Fruit fly (Drosophila melanogaster) whole organism, embryonic: Measurements from ENCODE around the gene Cp18.
A peak's percentile ranks its signal among the peaks of the same experiment; 100 is the strongest.

ENCODE experiments used
- ATbp ChIP-seq: fragments of 200-800 bp; sonication (Bioruptor generic); optimal IDR thresholded peaks from 2 replicates; lab custom pipeline; 2017; ENCODE audit warnings: missing biosample characterization, mild to moderate bottlenecking, missing genetic modification characterization, missing genetic modification reagents
- Awh ChIP-seq: fragments of 200-800 bp; sonication (Bioruptor generic); IDR thresholded peaks from 2 replicates; pipeline ENCODE4, ENCODE4 v1.3.6; 2022; ENCODE audit warnings: missing biosample characterization, missing genetic modification characterization
- CG10543 ChIP-seq: fragments of 200-800 bp; sonication (Bioruptor generic); optimal IDR thresholded peaks from 3 replicates; lab custom pipeline; 2017; ENCODE audit warnings: missing biosample characterization, mild to moderate bottlenecking, missing genetic modification characterization, moderate library complexity
- CG12155 ChIP-seq: fragments of 200-800 bp; sonication (Bioruptor generic); optimal IDR thresholded peaks from 3 replicates; lab custom pipeline; 2016; ENCODE audit warnings: missing biosample characterization, missing genetic modification characterization
- CG13287 ChIP-seq: fragments of 200-800 bp; sonication (Bioruptor generic); IDR thresholded peaks from 2 replicates; pipeline ENCODE4 v1.3.6; 2022; ENCODE audit warnings: missing biosample characterization, missing genetic modification characterization; ENCODE audit not compliant: partially characterized antibody
- CG17612 ChIP-seq: fragments of 200-800 bp; sonication (Bioruptor generic); IDR thresholded peaks from 2 replicates; pipeline ENCODE4 v1.3.6; 2022; ENCODE audit warnings: missing biosample characterization, missing genetic modification characterization
- CG2678 ChIP-seq: fragments of 200-800 bp; sonication (Bioruptor generic); optimal IDR thresholded peaks from 3 replicates; lab custom pipeline; 2019; ENCODE audit warnings: missing biosample characterization, mild to moderate bottlenecking, missing genetic modification characterization, moderate library complexity
- CG2712 ChIP-seq: fragments of 200-800 bp; optimal IDR thresholded peaks from 3 replicates; lab custom pipeline; 2019; ENCODE audit warnings: missing biosample characterization, mild to moderate bottlenecking, missing genetic modification characterization, moderate library complexity
- CG31441 ChIP-seq: fragments of 200-800 bp; sonication (Bioruptor generic); IDR thresholded peaks from 2 replicates; pipeline ENCODE4 v1.3.6; 2022; ENCODE audit warnings: missing biosample characterization, missing genetic modification characterization
- CG4328 ChIP-seq: fragments of 200-800 bp; sonication (Bioruptor generic); optimal IDR thresholded peaks from 3 replicates; lab custom pipeline; 2017; ENCODE audit warnings: missing biosample characterization, missing genetic modification reagents, missing genetic modification characterization
- CG8924 ChIP-seq: fragments of 200-800 bp; optimal IDR thresholded peaks from 3 replicates; lab custom pipeline; 2019; ENCODE audit warnings: missing biosample characterization, mild to moderate bottlenecking, missing genetic modification characterization, moderate library complexity
- CG9609 ChIP-seq: fragments of 200-800 bp; sonication (Bioruptor generic); optimal IDR thresholded peaks from 3 replicates; lab custom pipeline; 2016; ENCODE audit warnings: missing biosample characterization, missing genetic modification characterization
- D19A ChIP-seq: fragments of 200-800 bp; optimal IDR thresholded peaks from 3 replicates; lab custom pipeline; 2019; ENCODE audit warnings: missing biosample characterization, mild to moderate bottlenecking, missing genetic modification characterization, moderate library complexity
- Deaf1 ChIP-seq: fragments of 200-800 bp; optimal IDR thresholded peaks from 3 replicates; lab custom pipeline; 2019; ENCODE audit warnings: missing biosample characterization, mild to moderate bottlenecking, missing genetic modification characterization, moderate library complexity
- Eip74EF ChIP-seq, 2 experiments: fragments of 200-800 bp in 1 of 2; fragments of >200 bp in 1 of 2; sonication (Bioruptor generic) in 1 of 2; optimal IDR thresholded peaks; 2 replicates each; lab custom pipeline; 2017 to 2019; ENCODE audit warnings: missing biosample characterization in 2 of 2, missing genetic modification characterization in 2 of 2, mild to moderate bottlenecking in 1 of 2, moderate library complexity in 1 of 2
- Hr51 ChIP-seq, 2 experiments: fragments of 200-800 bp; sonication (Bioruptor generic); optimal IDR thresholded peaks; 2 replicates in 1 of 2; 3 replicates in 1 of 2; lab custom pipeline; 2016 to 2018; ENCODE audit warnings: missing biosample characterization in 2 of 2, missing genetic modification characterization in 2 of 2, mild to moderate bottlenecking in 1 of 2, moderate library complexity in 1 of 2
- Hr78 ChIP-seq, 2 experiments: fragments of 200-800 bp in 1 of 2; fragments of >200 bp in 1 of 2; sonication (Bioruptor generic) in 1 of 2; optimal IDR thresholded peaks; 2 replicates each; lab custom pipeline; 2017 to 2019; ENCODE audit warnings: missing biosample characterization in 2 of 2, missing genetic modification characterization in 2 of 2, mild to moderate bottlenecking in 1 of 2, moderate library complexity in 1 of 2
- Med ChIP-seq: fragments of 200-800 bp; sonication (Bioruptor generic); peaks from one replicate; lab custom pipeline; 2016; ENCODE audit warnings: missing biosample characterization, missing genetic modification characterization, mild to moderate bottlenecking, inconsistent platforms, moderate library complexity
- Pdp1 ChIP-seq, 2 experiments: fragments of 200-800 bp; sonication (Bioruptor generic); optimal IDR thresholded peaks; 3 replicates each; lab custom pipeline; 2016; ENCODE audit warnings: missing biosample characterization in 2 of 2, missing genetic modification characterization in 2 of 2, mild to moderate bottlenecking in 1 of 2, moderate library complexity in 1 of 2
- Poxn ChIP-seq: fragments of 200-800 bp; sonication (Bioruptor generic); IDR thresholded peaks from 2 replicates; pipeline ENCODE4 v1.3.6; 2022; ENCODE audit warnings: missing biosample characterization, missing genetic modification characterization
- Ptx1 ChIP-seq: fragments of 200-800 bp; sonication (Bioruptor generic); IDR thresholded peaks from 2 replicates; pipeline ENCODE4 v1.3.6; 2022; ENCODE audit warnings: missing biosample characterization, missing genetic modification characterization
- Sox102F ChIP-seq: fragments of 200-800 bp; sonication (Bioruptor generic); optimal IDR thresholded peaks from 2 replicates; lab custom pipeline; 2018; ENCODE audit warnings: missing biosample characterization, mild to moderate bottlenecking, missing genetic modification characterization, moderate library complexity
- ash1 ChIP-seq: fragments of 200-800 bp; sonication (Bioruptor generic); optimal IDR thresholded peaks from 2 replicates; lab custom pipeline; 2018; ENCODE audit warnings: missing biosample characterization, mild to moderate bottlenecking, missing genetic modification characterization
- bsh ChIP-seq, 2 experiments: fragments of 200-800 bp; sonication (Bioruptor generic); optimal IDR thresholded peaks; 2 replicates each; lab custom pipeline; 2017 to 2018; ENCODE audit warnings: mild to moderate bottlenecking in 2 of 2, missing biosample characterization in 2 of 2, missing genetic modification characterization in 2 of 2, moderate library complexity in 1 of 2
- chinmo ChIP-seq: fragments of 200-800 bp; sonication (Bioruptor generic); IDR thresholded peaks from 4 replicates; pipeline ENCODE4 v1.3.6; 2022; ENCODE audit warnings: missing biosample characterization, missing genetic modification characterization; ENCODE audit not compliant: partially characterized antibody
- dan ChIP-seq: fragments of 200-800 bp; sonication (Bioruptor generic); IDR thresholded peaks from 2 replicates; pipeline ENCODE4 v1.3.6; 2022; ENCODE audit warnings: missing biosample characterization, missing genetic modification characterization
- eve ChIP-seq, 2 experiments: fragments of >200 bp; optimal IDR thresholded peaks; 2 replicates each; lab custom pipeline; 2017; ENCODE audit warnings: missing biosample characterization in 2 of 2, missing genetic modification characterization in 2 of 2
- gem ChIP-seq: fragments of 200-800 bp; sonication (Bioruptor generic); optimal IDR thresholded peaks from 2 replicates; lab custom pipeline; 2019; ENCODE audit warnings: missing biosample characterization, mild to moderate bottlenecking, missing genetic modification characterization, moderate library complexity
- insv ChIP-seq, 2 experiments: fragments of 200-800 bp; sonication (Bioruptor generic); optimal IDR thresholded peaks; 3 replicates each; lab custom pipeline; 2016 to 2018; ENCODE audit warnings: missing biosample characterization in 2 of 2, missing genetic modification characterization in 2 of 2
- ken ChIP-seq: fragments of 200-800 bp; sonication (Bioruptor generic); IDR thresholded peaks from 3 replicates; pipeline ENCODE4 v1.3.6; 2022; ENCODE audit warnings: missing biosample characterization, missing genetic modification characterization
- knrl ChIP-seq: fragments of 200-800 bp; sonication (Bioruptor generic); IDR thresholded peaks from 3 replicates; pipeline ENCODE4 v1.3.6; 2022; ENCODE audit warnings: missing biosample characterization, missing genetic modification characterization; ENCODE audit not compliant: partially characterized antibody
- odd ChIP-seq: fragments of 200-800 bp; sonication (Bioruptor generic); optimal IDR thresholded peaks from 2 replicates; lab custom pipeline; 2017; ENCODE audit warnings: missing biosample characterization, mild to moderate bottlenecking, missing genetic modification characterization
- pfk ChIP-seq: fragments of 200-800 bp; sonication (Bioruptor generic); optimal IDR thresholded peaks from 2 replicates; lab custom pipeline; 2018; ENCODE audit warnings: missing biosample characterization, mild to moderate bottlenecking, missing genetic modification characterization, moderate library complexity
- row ChIP-seq: fragments of 200-800 bp; sonication (Bioruptor generic); IDR thresholded peaks from 3 replicates; pipeline ENCODE4 v1.3.6; 2022; ENCODE audit warnings: missing biosample characterization, missing genetic modification characterization
- sens ChIP-seq: fragments of 200-800 bp; sonication (Bioruptor generic); peaks from one replicate; lab custom pipeline; 2016; ENCODE audit warnings: missing biosample characterization, missing genetic modification characterization
- shn ChIP-seq: fragments of 200-800 bp; sonication (Bioruptor generic); optimal IDR thresholded peaks from 3 replicates; lab custom pipeline; 2016; ENCODE audit warnings: missing biosample characterization, missing genetic modification characterization
- sug ChIP-seq: fragments of 200-800 bp; optimal IDR thresholded peaks from 2 replicates; lab custom pipeline; 2019; ENCODE audit warnings: missing biosample characterization, mild to moderate bottlenecking, missing genetic modification characterization, moderate library complexity
- tap ChIP-seq: fragments of 200-800 bp; optimal IDR thresholded peaks from 3 replicates; lab custom pipeline; 2019; ENCODE audit warnings: missing biosample characterization, mild to moderate bottlenecking, missing genetic modification characterization, moderate library complexity
- z ChIP-seq: fragments of 200-800 bp; sonication (Bioruptor generic); IDR thresholded peaks from 3 replicates; pipeline ENCODE4 v1.3.6; 2022; ENCODE audit warnings: missing biosample characterization, missing genetic modification characterization

The Cp18 gene

dm6 chr3L:8741051-8741468 lies 14.5 kb downstream of the Cp18 start (continued):
- TF ChIP-seq eve (GFP tag; optimal IDR thresholded peaks at IDR 0.05; lab: Kevin White, UChicago) (no peak), knrl (GFP tag; lab: Robert Waterston, UW) (no peak), shn (no peak), Ptx1 (GFP tag; lab: Robert Waterston, UW) (0 out of 2 replicates have a peak, but pooled peaks have one; percentile 26), pfk (GFP tag; lab: Kevin White, UChicago) (no peak), tap (tag; lab: Kevin White, UChicago) (no peak), CG8924 (no peak), odd (GFP tag; lab: Kevin White, UChicago) (peak; percentile 38), CG13287 (GFP tag; lab: Robert Waterston, UW) (no peak), Hr78 (GFP tag; optimal IDR thresholded peaks at IDR 0.05; lab: Kevin White, UChicago) (peak in 1 of 2 experiments; percentile 73), Pdp1 (GFP tag; optimal IDR thresholded peaks at IDR 0.05; lab: Kevin White, UChicago) (peak in 1 of 2 experiments; percentile 62), bsh (GFP tag; optimal IDR thresholded peaks at IDR 0.05; lab: Kevin White, UChicago) (no peak), ATbp (GFP tag; lab: Kevin White, UChicago) (peak; percentile 64), Eip74EF (GFP tag; optimal IDR thresholded peaks at IDR 0.05; lab: Kevin White, UChicago) (peak in 1 of 2 experiments; percentile 21)

dm6 chr3L:8745210-8745609 lies 18.6 kb downstream of the Cp18 start, which contains the start of gene Prm:
TSS of gene Prm (minus strand) at chr3L:8745310.
- TF ChIP-seq ATbp (GFP tag; lab: Kevin White, UChicago), result no peak
- TF ChIP-seq CG10543 (GFP tag; lab: Kevin White, UChicago), result peak; percentile 58
- 0 out of 4 replicates have a peak, but pooled peaks have one; percentile 40 for TF ChIP-seq chinmo (GFP tag; lab: Robert Waterston, UW)
- peak; percentile 95 for TF ChIP-seq z (GFP tag; lab: Robert Waterston, UW)
- peak; percentile 97 for TF ChIP-seq Deaf1 (tag; lab: Kevin White, UChicago)
- TF ChIP-seq sug (tag; lab: Kevin White, UChicago), result no peak

- peak; percentile 62 for TF ChIP-seq Deaf1 (tag; lab: Kevin White, UChicago)
- TF ChIP-seq Poxn, result no peak
- no peak for TF ChIP-seq dan
- peak; percentile 80 for TF ChIP-seq z (GFP tag; lab: Robert Waterston, UW)
- TF ChIP-seq Med (GFP tag; lab: Kevin White, UChicago), result peak; percentile 13
- no peak for TF ChIP-seq CG17612 (GFP tag; lab: Robert Waterston, UW)
- TF ChIP-seq, all 482 proteins: peak for 3
Observed at dm6 chr3L:8746519-8746918, 19.9 kb downstream of the Cp18 start.

DNA sequence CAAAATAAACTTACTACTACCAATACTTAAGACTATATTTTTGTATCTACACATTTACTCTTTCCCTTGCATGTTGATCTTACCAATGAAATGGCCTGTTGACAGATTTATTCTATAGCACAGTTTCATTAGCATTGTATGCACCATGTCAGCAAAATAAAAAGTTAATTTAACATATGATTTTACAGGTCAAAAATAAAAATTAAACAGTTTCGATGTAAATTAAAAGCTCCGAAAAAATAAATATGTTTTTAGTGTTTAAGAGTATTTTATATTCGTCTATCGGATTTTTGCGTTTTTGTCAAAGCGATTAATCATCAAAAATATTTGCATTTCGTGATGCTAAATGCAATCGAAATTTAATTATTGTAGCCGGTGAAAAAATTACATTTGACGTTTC lies 21.7 kb downstream of the Cp18 start:
- peak; percentile 12 for TF ChIP-seq CG2712 (tag; lab: Kevin White, UChicago)
- peak; percentile 15 for TF ChIP-seq CG2678 (tag; lab: Kevin White, UChicago)
- no peak for TF ChIP-seq CG4328 (GFP tag; lab: Kevin White, UChicago)
- no peak for TF ChIP-seq CG9609 (GFP tag; lab: Kevin White, UChicago)
- TF ChIP-seq insv (GFP tag; optimal IDR thresholded peaks at IDR 0.05; lab: Kevin White, UChicago), result no peak
- peak; percentile 26 for TF ChIP-seq gem (tag; lab: Kevin White, UChicago)
- TF ChIP-seq ken, result no peak
- TF ChIP-seq D19A (tag; lab: Kevin White, UChicago), result peak; percentile 91
- no peak for TF ChIP-seq CG12155 (GFP tag; lab: Kevin White, UChicago)
- peak in 1 of 2 experiments; percentile 7 for TF ChIP-seq Hr51 (GFP tag; optimal IDR thresholded peaks at IDR 0.05; lab: Kevin White, UChicago)
- 0 out of 2 replicates have a peak, but pooled peaks have one; percentile 11 for TF ChIP-seq CG31441 (GFP tag; lab: Robert Waterston, UW)
- TF ChIP-seq Sox102F (GFP tag; lab: Kevin White, UChicago), result peak; percentile 32
- TF ChIP-seq Awh, result 0 out of 2 replicates have a peak, but pooled peaks have one; percentile 9
- peak in 1 of 2 experiments; percentile 4 for TF ChIP-seq bsh (GFP tag; optimal IDR thresholded peaks at IDR 0.05; lab: Kevin White, UChicago)
- peak; percentile 63 for TF ChIP-seq sens
- TF ChIP-seq ash1 (GFP tag; lab: Kevin White, UChicago), result no peak
- TF ChIP-seq row, result peak; percentile 31; the same call in 1 of the 3 replicates
- TF ChIP-seq, all 482 proteins: peak for 11
